Fruit fly (Drosophila melanogaster) whole organism, pupa: ENCODE data around the gene CG34253.

ENCODE experiments used
- CG10348 ChIP-seq: fragments of 200-800 bp; sonication (Bioruptor generic); IDR thresholded peaks from 2 replicates; pipeline ENCODE4 v1.3.6; 2022; ENCODE audit warnings: missing biosample characterization, missing genetic modification characterization
- CG12605 ChIP-seq: fragments of 200-800 bp; sonication (Bioruptor generic); IDR thresholded peaks from 2 replicates; pipeline ENCODE4 v1.3.6; 2022; ENCODE audit warnings: missing biosample characterization, missing genetic modification characterization
- CG13204 ChIP-seq: fragments of 200-800 bp; sonication (Bioruptor generic); optimal IDR thresholded peaks from 2 replicates; lab custom pipeline; 2018; ENCODE audit warnings: missing biosample characterization, mild to moderate bottlenecking, missing genetic modification characterization, moderate library complexity
- CG14655 ChIP-seq: fragments of 200-800 bp; sonication (Bioruptor generic); optimal IDR thresholded peaks from 3 replicates; lab custom pipeline; 2017; ENCODE audit warnings: mild to moderate bottlenecking, missing biosample characterization, missing genetic modification reagents, missing genetic modification characterization
- CG15710 ChIP-seq: fragments of 200-800 bp; sonication (Bioruptor generic); optimal IDR thresholded peaks from 2 replicates; lab custom pipeline; 2018; ENCODE audit warnings: missing biosample characterization, mild to moderate bottlenecking, missing genetic modification characterization, moderate library complexity
- CG17806 ChIP-seq: fragments of 200-800 bp; sonication (Bioruptor generic); optimal IDR thresholded peaks from 2 replicates; lab custom pipeline; 2018; ENCODE audit warnings: missing biosample characterization, mild to moderate bottlenecking, missing genetic modification characterization, moderate library complexity
- CG32121 ChIP-seq: fragments of 200-800 bp; sonication (Bioruptor generic); IDR thresholded peaks from 2 replicates; pipeline ENCODE4 v1.3.6; 2022; ENCODE audit warnings: missing biosample characterization, missing genetic modification characterization
- CG34367 ChIP-seq: fragments of 200-800 bp; sonication (Bioruptor generic); optimal IDR thresholded peaks from 2 replicates; lab custom pipeline; 2018; ENCODE audit warnings: missing biosample characterization, mild to moderate bottlenecking, missing genetic modification characterization
- CG4496 ChIP-seq: fragments of 200-800 bp; sonication (Bioruptor generic); IDR thresholded peaks from 3 replicates; pipeline ENCODE4 v1.3.6; 2022; ENCODE audit warnings: missing biosample characterization, missing genetic modification characterization
- CG8159 ChIP-seq: fragments of 200-800 bp; sonication (Bioruptor generic); optimal IDR thresholded peaks from 3 replicates; lab custom pipeline; 2018; ENCODE audit warnings: missing biosample characterization, mild to moderate bottlenecking, missing genetic modification characterization, moderate library complexity
- CG8301 ChIP-seq: fragments of 200-800 bp; sonication (Bioruptor generic); optimal IDR thresholded peaks from 2 replicates; lab custom pipeline; 2018; ENCODE audit warnings: missing biosample characterization, mild to moderate bottlenecking, missing genetic modification characterization
- CG9948 ChIP-seq: fragments of 200-800 bp; sonication (Bioruptor generic); optimal IDR thresholded peaks from 2 replicates; lab custom pipeline; 2018; ENCODE audit warnings: missing biosample characterization, mild to moderate bottlenecking, missing genetic modification characterization, moderate library complexity
- D1 ChIP-seq: fragments of 200-800 bp; sonication (Bioruptor generic); optimal IDR thresholded peaks from 2 replicates; lab custom pipeline; 2018; ENCODE audit warnings: missing biosample characterization, mild to moderate bottlenecking, missing genetic modification characterization, moderate library complexity
- EcR ChIP-seq: fragments of 200-800 bp; sonication (Bioruptor generic); optimal IDR thresholded peaks from 3 replicates; lab custom pipeline; 2019; ENCODE audit warnings: missing biosample characterization, missing genetic modification characterization, mild to moderate bottlenecking, moderate library complexity, missing genetic modification reagents
- Ets98B ChIP-seq: fragments of 200-800 bp; sonication (Bioruptor generic); IDR thresholded peaks from 2 replicates; pipeline ENCODE4 v1.3.6; 2022; ENCODE audit warnings: missing biosample characterization, missing genetic modification characterization
- Pif1A ChIP-seq: fragments of 200-800 bp; sonication (Bioruptor generic); optimal IDR thresholded peaks from 3 replicates; lab custom pipeline; 2016; ENCODE audit warnings: missing biosample characterization, missing genetic modification characterization
- Pif1B ChIP-seq: fragments of 200-800 bp; sonication (Bioruptor generic); optimal IDR thresholded peaks from 3 replicates; lab custom pipeline; 2016; ENCODE audit warnings: missing biosample characterization, missing genetic modification characterization
- Snoo ChIP-seq: fragments of 200-800 bp; sonication (Bioruptor generic); optimal IDR thresholded peaks from 3 replicates; lab custom pipeline; 2017; ENCODE audit warnings: missing biosample characterization, mild to moderate bottlenecking, missing genetic modification characterization, inconsistent platforms
- fd96Ca ChIP-seq: fragments of 200-800 bp; sonication (Bioruptor generic); IDR thresholded peaks from 3 replicates; pipeline ENCODE4 v1.3.6; 2022; ENCODE audit warnings: missing biosample characterization, missing genetic modification characterization
- gl ChIP-seq: fragments of 200-800 bp; sonication (Bioruptor generic); optimal IDR thresholded peaks from 2 replicates; lab custom pipeline; 2018; ENCODE audit warnings: missing biosample characterization, mild to moderate bottlenecking, missing genetic modification characterization
- rn ChIP-seq: fragments of 200-800 bp; sonication (Bioruptor generic); IDR thresholded peaks from 2 replicates; pipeline ENCODE4 v1.3.6; 2022; ENCODE audit warnings: missing biosample characterization, missing genetic modification characterization

The CG34253 gene

dm6 chr3L:18081494-18081893 is 5.6 kb downstream of the CG34253 start:
- TF ChIP-seq CG8159 = peak; percentile 67
- TF ChIP-seq CG17806 (tag; lab: Kevin White, UChicago) = peak; percentile 47
- peak; percentile 61 for TF ChIP-seq CG9948 (tag; lab: Kevin White, UChicago)
- no peak for TF ChIP-seq Snoo (tag; lab: Kevin White, UChicago)
- no peak for TF ChIP-seq EcR (GFP tag; lab: Kevin White, UChicago)
- peak; percentile 17 for TF ChIP-seq Pif1B (GFP tag; lab: Kevin White, UChicago)
- peak; percentile 22 for TF ChIP-seq CG15710
- no peak for TF ChIP-seq CG4496 (GFP tag; lab: Robert Waterston, UW)
- TF ChIP-seq CG34367 (tag; lab: Kevin White, UChicago) = no peak
- no peak for TF ChIP-seq D1
- TF ChIP-seq CG10348 (GFP tag; lab: Robert Waterston, UW) = no peak
- no peak for TF ChIP-seq CG12605
- TF ChIP-seq gl = no peak
- TF ChIP-seq CG13204 (GFP tag; lab: Kevin White, UChicago) = no peak
- no peak for TF ChIP-seq rn (GFP tag; lab: Robert Waterston, UW)
- no peak for TF ChIP-seq fd96Ca (GFP tag; lab: Robert Waterston, UW)
- TF ChIP-seq CG8301 (tag; lab: Kevin White, UChicago) = no peak
- no peak for TF ChIP-seq Pif1A (GFP tag; lab: Kevin White, UChicago)
- TF ChIP-seq CG14655 (GFP tag; lab: Kevin White, UChicago) = peak; percentile 51
- TF ChIP-seq Ets98B (GFP tag; lab: Robert Waterston, UW) = no peak

- peak; percentile 91 for TF ChIP-seq EcR (GFP tag; lab: Kevin White, UChicago)
- TF ChIP-seq CG13204 (GFP tag; lab: Kevin White, UChicago) = peak; percentile 80
- TF ChIP-seq CG12605 = peak; percentile 94
- TF ChIP-seq CG32121 (GFP tag; lab: Robert Waterston, UW) = peak; percentile 23; the same call in 1 of the 2 replicates
- TF ChIP-seq CG14655 (GFP tag; lab: Kevin White, UChicago) = peak; percentile 91
- peak; percentile 61 for TF ChIP-seq Pif1B (GFP tag; lab: Kevin White, UChicago)
- peak; percentile 75 for TF ChIP-seq CG17806 (tag; lab: Kevin White, UChicago)
- peak; percentile 42 for TF ChIP-seq Snoo (tag; lab: Kevin White, UChicago)
- peak; percentile 88 for TF ChIP-seq fd96Ca (GFP tag; lab: Robert Waterston, UW)
- TF ChIP-seq D1 = peak; percentile 64
- no peak for TF ChIP-seq CG10348 (GFP tag; lab: Robert Waterston, UW)
- TF ChIP-seq CG34367 (tag; lab: Kevin White, UChicago) = peak; percentile 50
- peak; percentile 80 for TF ChIP-seq gl
- TF ChIP-seq CG15710 = peak; percentile 61
- TF ChIP-seq CG4496 (GFP tag; lab: Robert Waterston, UW) = peak; percentile 83
- peak; percentile 85 for TF ChIP-seq CG8301 (tag; lab: Kevin White, UChicago)
- TF ChIP-seq Pif1A (GFP tag; lab: Kevin White, UChicago) = peak; percentile 65
- peak; percentile 57 for TF ChIP-seq Ets98B (GFP tag; lab: Robert Waterston, UW)
- TF ChIP-seq CG9948 (tag; lab: Kevin White, UChicago) = peak; percentile 86
- peak; percentile 17; the same call in 1 of the 2 replicates for TF ChIP-seq rn (GFP tag; lab: Robert Waterston, UW)
- peak; percentile 79 for TF ChIP-seq CG8159
Measured at dm6 chr3L:18079610-18080497, 7.3 kb downstream of the CG34253 start.

- TF ChIP-seq EcR (GFP tag; lab: Kevin White, UChicago) (peak; percentile 99), CG8159 (no peak)
Measured at dm6 chr3L:18079123-18079522, 8.0 kb downstream of the CG34253 start.

dm6 chr3L:18078614-18079013 is 8.5 kb downstream of the CG34253 start:
- TF ChIP-seq Pif1A (GFP tag; lab: Kevin White, UChicago) = peak; percentile 69
- peak; percentile 69 for TF ChIP-seq D1
- TF ChIP-seq CG9948 (tag; lab: Kevin White, UChicago) = peak; percentile 91
- peak; percentile 83 for TF ChIP-seq CG4496 (GFP tag; lab: Robert Waterston, UW)
- TF ChIP-seq CG8301 (tag; lab: Kevin White, UChicago) = peak; percentile 80
- TF ChIP-seq CG10348 (GFP tag; lab: Robert Waterston, UW) = no peak
- TF ChIP-seq CG14655 (GFP tag; lab: Kevin White, UChicago) = peak; percentile 90
- peak; percentile 12 for TF ChIP-seq gl
- peak; percentile 83 for TF ChIP-seq CG8159
- peak; percentile 74 for TF ChIP-seq fd96Ca (GFP tag; lab: Robert Waterston, UW)
- peak; percentile 37; the same call in 1 of the 2 replicates for TF ChIP-seq rn (GFP tag; lab: Robert Waterston, UW)
- TF ChIP-seq CG32121 (GFP tag; lab: Robert Waterston, UW) = no peak
- TF ChIP-seq Pif1B (GFP tag; lab: Kevin White, UChicago) = peak; percentile 51
- peak; percentile 72 for TF ChIP-seq CG15710
- 0 out of 2 replicates have a peak, but pooled peaks have one; percentile 9 for TF ChIP-seq Ets98B (GFP tag; lab: Robert Waterston, UW)
- TF ChIP-seq CG12605 = peak; percentile 29
- peak; percentile 80 for TF ChIP-seq CG17806 (tag; lab: Kevin White, UChicago)
- peak; percentile 78 for TF ChIP-seq CG34367 (tag; lab: Kevin White, UChicago)
- TF ChIP-seq Snoo (tag; lab: Kevin White, UChicago) = no peak
- no peak for TF ChIP-seq CG13204 (GFP tag; lab: Kevin White, UChicago)
- TF ChIP-seq EcR (GFP tag; lab: Kevin White, UChicago) = no peak
- TF ChIP-seq, all 21 proteins: peak for 16
